Worm (Caenorhabditis elegans) whole organism, young adult: Measurements from ENCODE around the gene ttr-8.

Source experiments
- B0035.1 ChIP-seq: sonication (generic microtip); optimal IDR thresholded peaks from 2 replicates; lab custom pipeline; 2016; ENCODE audit warnings: missing genetic modification characterization, mild to moderate bottlenecking, missing compliant biosample characterization, missing genotype, missing genetic modification reagents
- B0261.1 ChIP-seq: sonication (generic microtip); optimal IDR thresholded peaks from 2 replicates; lab custom pipeline; 2016; ENCODE audit warnings: mild to moderate bottlenecking, missing genetic modification characterization, moderate library complexity, missing compliant biosample characterization
- C06A6.2 ChIP-seq: fragments of 200-800 bp; sonication (Bioruptor generic); conservative IDR thresholded peaks from 2 replicates; pipeline ENCODE4 v1.3.6; 2022; ENCODE audit warnings: missing genetic modification characterization, missing compliant biosample characterization
- C17E4.6 ChIP-seq: fragments of 200-800 bp; sonication (Bioruptor generic); IDR thresholded peaks from 2 replicates; pipeline ENCODE4 v1.3.6; 2022; ENCODE audit warnings: missing genetic modification reagents, missing genetic modification characterization, missing compliant biosample characterization
- F39B2.1 ChIP-seq: fragments of 200-800 bp; sonication (Bioruptor generic); IDR thresholded peaks from 2 replicates; pipeline ENCODE4 v1.3.6; 2022; ENCODE audit warnings: missing genetic modification reagents, missing genetic modification characterization, missing compliant biosample characterization
- F57A8.1 ChIP-seq: fragments of 200-800 bp; sonication (Bioruptor generic); optimal IDR thresholded peaks from 2 replicates; lab custom pipeline; 2018; ENCODE audit warnings: mild to moderate bottlenecking, missing genetic modification characterization, moderate library complexity, missing compliant biosample characterization
- K11D2.4 ChIP-seq: fragments of 200-800 bp; sonication (Bioruptor generic); IDR thresholded peaks from 2 replicates; pipeline ENCODE4 v1.3.6; 2022; ENCODE audit warnings: missing genetic modification reagents, missing genetic modification characterization, missing compliant biosample characterization
- K12H6.12 ChIP-seq: fragments of 200-800 bp; sonication (Bioruptor generic); optimal IDR thresholded peaks from 2 replicates; lab custom pipeline; 2018; ENCODE audit warnings: mild to moderate bottlenecking, missing genetic modification characterization, missing compliant biosample characterization
- Y79H2A.3 ChIP-seq: fragments of 200-800 bp; sonication (Bioruptor generic); conservative IDR thresholded peaks from 2 replicates; pipeline ENCODE4 v1.3.6; 2022; ENCODE audit warnings: missing genetic modification reagents, missing genetic modification characterization, missing compliant biosample characterization
- Y95B8A.8 ChIP-seq: fragments of 200-800 bp; sonication (Bioruptor generic); IDR thresholded peaks from 2 replicates; pipeline ENCODE4 v1.3.6; 2022; ENCODE audit warnings: missing genetic modification reagents, missing genetic modification characterization, missing compliant biosample characterization
- ZK185.1 ChIP-seq: sonication (generic microtip); optimal IDR thresholded peaks from 2 replicates; lab custom pipeline; 2016; ENCODE audit warnings: mild to moderate bottlenecking, missing genetic modification characterization, missing compliant biosample characterization; ENCODE audit not compliant: poor library complexity, severe bottlenecking
- aptf-3 ChIP-seq: fragments of 200-800 bp; sonication (Bioruptor generic); IDR thresholded peaks from 2 replicates; pipeline ENCODE4 v1.3.6; 2022; ENCODE audit warnings: missing genetic modification characterization, missing compliant biosample characterization
- athp-1 ChIP-seq: sonication (generic microtip); optimal IDR thresholded peaks from 2 replicates; lab custom pipeline; 2017; ENCODE audit warnings: mild to moderate bottlenecking, missing genetic modification characterization, missing compliant biosample characterization
- cebp-1 ChIP-seq, 2 experiments: fragments of 200-800 bp in 1 of 2; sonication (Bioruptor generic) in 1 of 2; sonication (generic microtip) in 1 of 2; IDR thresholded peaks in 1 of 2; optimal IDR thresholded peaks in 1 of 2; 2 replicates each; pipeline versions ENCODE4 v1.3.6 to Lab custom; 2017 to 2022; ENCODE audit warnings: missing compliant biosample characterization in 2 of 2, missing genetic modification characterization in 2 of 2, mild to moderate bottlenecking in 1 of 2, missing genetic modification reagents in 1 of 2, moderate library complexity in 1 of 2
- ceh-100 ChIP-seq: fragments of 200-800 bp; sonication (Bioruptor generic); IDR thresholded peaks from 2 replicates; pipeline ENCODE4 v1.3.6; 2022; ENCODE audit warnings: missing genetic modification reagents, missing genetic modification characterization, missing compliant biosample characterization
- dpff-1 ChIP-seq: sonication (generic microtip); optimal IDR thresholded peaks from 2 replicates; lab custom pipeline; 2017; ENCODE audit warnings: mild to moderate bottlenecking, missing genetic modification characterization, missing compliant biosample characterization
- dpl-1 ChIP-seq: fragments of 150-350 bp; optimal IDR thresholded peaks from 2 replicates; lab custom pipeline; 2014; ENCODE audit warnings: missing biosample characterization, missing genetic modification reagents, missing genetic modification characterization
- egl-44 ChIP-seq: fragments of 200-800 bp; sonication (Bioruptor generic); IDR thresholded peaks from 2 replicates; pipeline ENCODE4 v1.3.6; 2022; ENCODE audit warnings: missing genetic modification reagents, missing genetic modification characterization, missing compliant biosample characterization
- ets-4 ChIP-seq: fragments of 200-800 bp; sonication (Bioruptor generic); optimal IDR thresholded peaks from 2 replicates; lab custom pipeline; 2018; ENCODE audit warnings: mild to moderate bottlenecking, missing genetic modification characterization, missing compliant biosample characterization
- gei-17 ChIP-seq: fragments of 200-800 bp; sonication (Bioruptor generic); optimal IDR thresholded peaks from 2 replicates; lab custom pipeline; 2018; ENCODE audit warnings: mild to moderate bottlenecking, missing genetic modification characterization, missing compliant biosample characterization
- hmg-1.2 ChIP-seq: fragments of 200-800 bp; sonication (Bioruptor generic); IDR thresholded peaks from 2 replicates; pipeline ENCODE4 v1.3.6; 2022; ENCODE audit warnings: missing genetic modification reagents, missing genetic modification characterization, missing compliant biosample characterization
- let-607 ChIP-seq, 2 experiments: fragments of 200-800 bp in 1 of 2; sonication (Bioruptor generic) in 1 of 2; sonication (generic microtip) in 1 of 2; optimal IDR thresholded peaks; 2 replicates each; lab custom pipeline; 2016 to 2018; ENCODE audit warnings: mild to moderate bottlenecking in 2 of 2, missing compliant biosample characterization in 2 of 2, missing genetic modification characterization in 2 of 2, moderate library complexity in 2 of 2, missing genotype in 1 of 2
- lin-54 ChIP-seq: fragments of 200-800 bp; sonication (Bioruptor generic); optimal IDR thresholded peaks from 2 replicates; lab custom pipeline; 2018; ENCODE audit warnings: mild to moderate bottlenecking, missing genetic modification characterization, missing compliant biosample characterization
- nfyb-1 ChIP-seq: fragments of 200-800 bp; sonication (Bioruptor generic); IDR thresholded peaks from 2 replicates; pipeline ENCODE4 v1.3.6; 2022; ENCODE audit warnings: missing genetic modification reagents, missing genetic modification characterization, missing compliant biosample characterization
- nhr-179 ChIP-seq: sonication (generic microtip); optimal IDR thresholded peaks from 2 replicates; lab custom pipeline; 2016; ENCODE audit warnings: mild to moderate bottlenecking, missing genetic modification characterization, missing compliant biosample characterization
- pbrm-1 ChIP-seq: fragments of 200-800 bp; sonication (Bioruptor generic); IDR thresholded peaks from 2 replicates; pipeline ENCODE4 v1.3.6; 2022; ENCODE audit warnings: missing genetic modification reagents, missing genetic modification characterization, missing compliant biosample characterization
- rec-8 ChIP-seq, 2 experiments: sonication (generic microtip); optimal IDR thresholded peaks; 2 replicates each; lab custom pipeline; 2016; ENCODE audit warnings: mild to moderate bottlenecking in 2 of 2, missing genetic modification characterization in 2 of 2, missing genetic modification reagents in 2 of 2, missing genotype in 2 of 2, missing biosample characterization in 1 of 2, missing compliant biosample characterization in 1 of 2, moderate library complexity in 1 of 2
- repo-1 ChIP-seq: sonication (generic microtip); optimal IDR thresholded peaks from 2 replicates; lab custom pipeline; 2017; ENCODE audit warnings: mild to moderate bottlenecking, missing genetic modification characterization, missing compliant biosample characterization
- sdz-38 ChIP-seq: sonication (generic microtip); optimal IDR thresholded peaks from 2 replicates; lab custom pipeline; 2016; ENCODE audit warnings: missing genotype, missing genetic modification characterization, missing compliant biosample characterization
- snpc-3.4 ChIP-seq: sonication (generic microtip); optimal IDR thresholded peaks from 2 replicates; lab custom pipeline; 2017; ENCODE audit warnings: missing genetic modification characterization, mild to moderate bottlenecking, missing compliant biosample characterization, antibody characterized with exemption, moderate library complexity, missing genotype, missing genetic modification reagents
- snpc-4 ChIP-seq, 5 experiments: fragments of 150-350 bp in 1 of 5; sonication (generic microtip) in 4 of 5; optimal IDR thresholded peaks; 2 replicates each; lab custom pipeline; 2014 to 2018; ENCODE audit warnings: missing genetic modification characterization in 5 of 5, missing biosample characterization in 3 of 5, antibody characterized with exemption in 2 of 5, mild to moderate bottlenecking in 2 of 5, missing compliant biosample characterization in 2 of 5, missing genotype in 2 of 5, moderate library complexity in 2 of 5, missing genetic modification reagents in 1 of 5
- somi-1 ChIP-seq: fragments of 200-800 bp; sonication (Bioruptor generic); optimal IDR thresholded peaks from 2 replicates; lab custom pipeline; 2018; ENCODE audit warnings: mild to moderate bottlenecking, missing genetic modification characterization, missing compliant biosample characterization
- sptf-2 ChIP-seq: fragments of 200-800 bp; sonication (Bioruptor generic); optimal IDR thresholded peaks from 2 replicates; lab custom pipeline; 2018; ENCODE audit warnings: mild to moderate bottlenecking, missing genetic modification characterization, missing compliant biosample characterization
- tbx-9 ChIP-seq: sonication (generic microtip); optimal IDR thresholded peaks from 2 replicates; lab custom pipeline; 2016; ENCODE audit warnings: borderline replicate concordance, missing genetic modification characterization, inconsistent platforms, missing compliant biosample characterization
- tlf-1 ChIP-seq: fragments of 200-800 bp; sonication (Bioruptor generic); optimal IDR thresholded peaks from 2 replicates; lab custom pipeline; 2018; ENCODE audit warnings: mild to moderate bottlenecking, missing genetic modification characterization, missing compliant biosample characterization
- unc-130 ChIP-seq: sonication (generic microtip); optimal IDR thresholded peaks from 2 replicates; lab custom pipeline; 2016; ENCODE audit warnings: missing genetic modification reagents, missing genetic modification characterization, missing compliant biosample characterization
- unc-62 ChIP-seq: fragments of 150-350 bp; optimal IDR thresholded peaks from 2 replicates; lab custom pipeline; 2014; ENCODE audit warnings: missing biosample characterization, missing genetic modification reagents, missing genetic modification characterization
- zfh-2 ChIP-seq: fragments of 200-800 bp; sonication (Bioruptor generic); conservative IDR thresholded peaks from 2 replicates; pipeline ENCODE4 v1.3.6; 2022; ENCODE audit warnings: missing genetic modification reagents, missing genetic modification characterization, missing compliant biosample characterization
- zim-3 ChIP-seq: sonication (generic microtip); optimal IDR thresholded peaks from 2 replicates; lab custom pipeline; 2017; ENCODE audit warnings: mild to moderate bottlenecking, missing genetic modification characterization, moderate library complexity, missing compliant biosample characterization
- ztf-22 ChIP-seq: fragments of 200-800 bp; sonication (Bioruptor generic); optimal IDR thresholded peaks from 2 replicates; lab custom pipeline; 2018; ENCODE audit warnings: mild to moderate bottlenecking, missing genetic modification characterization, moderate library complexity, missing compliant biosample characterization

ttr-8 gene

DNA sequence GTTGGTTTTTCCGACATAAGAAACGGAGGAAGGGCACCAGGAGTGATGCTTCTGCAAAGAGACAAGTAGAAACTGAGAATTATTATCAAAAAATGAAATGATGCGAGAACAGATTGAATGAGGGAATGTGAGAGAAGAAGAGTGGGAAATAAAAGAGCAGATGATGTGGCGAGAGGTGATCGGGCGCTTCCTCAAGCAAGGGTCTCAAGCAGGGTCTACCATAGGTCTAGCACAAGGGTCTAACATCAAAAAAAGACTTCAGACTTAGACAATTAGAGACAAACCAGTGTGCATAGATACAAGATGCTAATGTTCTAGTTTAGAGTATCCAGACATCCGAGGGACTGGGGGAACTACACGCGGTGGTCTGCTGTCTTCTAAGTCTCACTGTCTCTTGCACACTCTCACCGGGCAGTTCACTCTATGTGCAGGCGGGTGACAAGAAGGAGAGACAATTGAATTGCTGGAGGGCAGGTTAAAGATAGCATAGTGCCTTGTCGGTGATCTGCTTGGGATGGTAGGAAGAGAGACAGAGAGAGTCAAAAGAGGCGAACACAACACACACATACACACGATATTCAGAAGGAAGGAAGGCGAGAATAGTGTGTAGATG lies 5.0 kb upstream of the ttr-8 start, which contains the start of gene R13A5.7 (continued):
- TF ChIP-seq snpc-3.4 = no peak
- peak; percentile 12 for TF ChIP-seq ets-4 (GFP tag; lab: Kevin White, UChicago)
- peak; percentile 21 for TF ChIP-seq gei-17
- no peak for TF ChIP-seq C06A6.2 (GFP tag; lab: Robert Waterston, UW)
- no peak for TF ChIP-seq unc-130 (GFP tag; lab: Kevin White, UChicago)
- TF ChIP-seq lin-54 (GFP tag; lab: Kevin White, UChicago) = peak; percentile 69
- TF ChIP-seq unc-62 (GFP tag; lab: Kevin White, UChicago) = peak; percentile 10
- no peak for TF ChIP-seq C17E4.6
- TF ChIP-seq athp-1 (tag; lab: Kevin White, UChicago) = peak; percentile 12
- no peak for TF ChIP-seq dpl-1 (GFP tag; lab: Kevin White, UChicago)
- TF ChIP-seq B0035.1 = no peak
- TF ChIP-seq Y79H2A.3 (GFP tag; lab: Robert Waterston, UW) = no peak
- 0 out of 2 replicates have a peak, but pooled peaks have one; percentile 17 for TF ChIP-seq K11D2.4 (GFP tag; lab: Robert Waterston, UW)
- no peak for TF ChIP-seq dpff-1 (tag; lab: Kevin White, UChicago)
- no peak for TF ChIP-seq sptf-2
- TF ChIP-seq rec-8 (tag; optimal IDR thresholded peaks at IDR 0.05; lab: Kevin White, UChicago) = no peak
- TF ChIP-seq hmg-1.2 (GFP tag; lab: Robert Waterston, UW) = peak; percentile 85
- no peak for TF ChIP-seq repo-1 (tag; lab: Kevin White, UChicago)
- TF ChIP-seq Y95B8A.8 (GFP tag; lab: Robert Waterston, UW) = no peak
- TF ChIP-seq zim-3 (tag; lab: Kevin White, UChicago) = no peak
- peak; percentile 71 for TF ChIP-seq ZK185.1
- no peak for TF ChIP-seq cebp-1 (GFP tag; IDR thresholded peaks at IDR 0.05; lab: Robert Waterston, UW)
- TF ChIP-seq cebp-1 (tag; optimal IDR thresholded peaks at IDR 0.05; lab: Kevin White, UChicago) = peak; percentile 81
- TF ChIP-seq ceh-100 (GFP tag; lab: Robert Waterston, UW) = no peak
- no peak for TF ChIP-seq F57A8.1 (GFP tag; lab: Kevin White, UChicago)
- TF ChIP-seq somi-1 (GFP tag; lab: Kevin White, UChicago) = peak; percentile 25
- peak; percentile 50; the same call in 1 of the 2 replicates for TF ChIP-seq egl-44 (GFP tag; lab: Robert Waterston, UW)
- TF ChIP-seq zfh-2 (GFP tag; lab: Robert Waterston, UW) = no peak; the same call in none of the 2 replicates
- no peak for TF ChIP-seq aptf-3 (GFP tag; lab: Robert Waterston, UW)
- TF ChIP-seq tlf-1 (GFP tag; lab: Kevin White, UChicago) = peak; percentile 28
- TF ChIP-seq let-607 (tag; optimal IDR thresholded peaks at IDR 0.05; lab: Kevin White, UChicago) = peak in 1 of 2 experiments; percentile 26

DNA sequence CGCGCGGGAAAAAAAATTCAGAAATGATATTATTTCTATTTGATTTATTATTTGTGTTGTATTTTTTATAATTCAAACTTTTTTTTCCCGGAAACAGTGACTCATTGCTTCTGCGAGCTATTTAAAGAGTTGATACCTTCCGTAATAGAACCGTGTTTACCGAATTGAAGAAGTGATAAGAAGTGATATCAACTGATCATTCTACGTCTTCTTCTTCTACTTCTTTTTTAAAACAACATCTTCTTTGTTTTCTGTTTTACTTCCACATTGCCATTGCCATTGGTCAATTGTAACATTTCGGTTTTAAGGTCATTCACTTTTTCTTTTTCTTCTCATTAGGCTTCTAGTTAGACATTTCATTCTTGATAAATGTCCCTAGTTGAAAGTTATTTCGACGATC lies 951 bp upstream of the ttr-8 start, which contains the start of gene ttr-32:
Gene ttr-32 (plus strand): TSS at position 314 of the 400 bp plus-strand sequence.
- TF ChIP-seq nhr-179 (tag; lab: Kevin White, UChicago) (no peak), pbrm-1 (GFP tag; lab: Robert Waterston, UW) (no peak), tbx-9 (no peak), nfyb-1 (GFP tag; lab: Robert Waterston, UW) (no peak), snpc-4 (GFP tag; optimal IDR thresholded peaks at IDR 0.05; lab: Kevin White, UChicago) (no peak), snpc-4 (tag; optimal IDR thresholded peaks at IDR 0.05; lab: Kevin White, UChicago) (no peak), F39B2.1 (GFP tag; lab: Robert Waterston, UW) (no peak), sdz-38 (tag; lab: Kevin White, UChicago) (no peak), B0261.1 (tag; lab: Kevin White, UChicago) (no peak), K12H6.12 (tag; lab: Kevin White, UChicago) (no peak), ztf-22 (no peak), C06A6.2 (GFP tag; lab: Robert Waterston, UW) (no peak)
